Worm (Caenorhabditis elegans) whole organism, young adult: ENCODE data around the gene C49G7.7.

Experiments
- B0019.2 ChIP-seq: fragments of 200-800 bp; sonication (Bioruptor generic); conservative IDR thresholded peaks from 2 replicates; pipeline ENCODE4 v1.3.6; 2022; ENCODE audit warnings: missing genetic modification reagents, missing genetic modification characterization, missing compliant biosample characterization
- B0035.1 ChIP-seq: sonication (generic microtip); optimal IDR thresholded peaks from 2 replicates; lab custom pipeline; 2016; ENCODE audit warnings: missing genetic modification characterization, mild to moderate bottlenecking, missing compliant biosample characterization, missing genotype, missing genetic modification reagents
- madf-10 ChIP-seq: sonication (generic microtip); optimal IDR thresholded peaks from 2 replicates; lab custom pipeline; 2016; ENCODE audit warnings: mild to moderate bottlenecking, missing genetic modification characterization, missing compliant biosample characterization
- mel-28 ChIP-seq: sonication (generic microtip); optimal IDR thresholded peaks from 2 replicates; lab custom pipeline; 2016; ENCODE audit warnings: borderline replicate concordance, mild to moderate bottlenecking, missing genetic modification characterization, missing compliant biosample characterization
- nhr-120 ChIP-seq: fragments of 200-800 bp; sonication (Bioruptor generic); IDR thresholded peaks from 2 replicates; pipeline ENCODE4 v1.3.6; 2022; ENCODE audit warnings: missing genetic modification characterization, missing compliant biosample characterization
- rcor-1 ChIP-seq: fragments of 200-800 bp; sonication (Bioruptor generic); IDR thresholded peaks from 2 replicates; pipeline ENCODE4 v1.3.6; 2022; ENCODE audit warnings: missing genetic modification reagents, missing genetic modification characterization, missing compliant biosample characterization
- tbp1 ChIP-seq: fragments of 200-800 bp; sonication (Bioruptor generic); optimal IDR thresholded peaks from 2 replicates; lab custom pipeline; 2018; ENCODE audit warnings: mild to moderate bottlenecking, missing genetic modification characterization, missing compliant biosample characterization
- tbx-9 ChIP-seq: sonication (generic microtip); optimal IDR thresholded peaks from 2 replicates; lab custom pipeline; 2016; ENCODE audit warnings: borderline replicate concordance, missing genetic modification characterization, inconsistent platforms, missing compliant biosample characterization
- unc-130 ChIP-seq: sonication (generic microtip); optimal IDR thresholded peaks from 2 replicates; lab custom pipeline; 2016; ENCODE audit warnings: missing genetic modification reagents, missing genetic modification characterization, missing compliant biosample characterization
- unc-62 ChIP-seq: fragments of 150-350 bp; optimal IDR thresholded peaks from 2 replicates; lab custom pipeline; 2014; ENCODE audit warnings: missing biosample characterization, missing genetic modification reagents, missing genetic modification characterization
- zfh-2 ChIP-seq: fragments of 200-800 bp; sonication (Bioruptor generic); conservative IDR thresholded peaks from 2 replicates; pipeline ENCODE4 v1.3.6; 2022; ENCODE audit warnings: missing genetic modification reagents, missing genetic modification characterization, missing compliant biosample characterization

ce11 chrV:4016780-4017179 is 17.5 kb upstream of the C49G7.7 start, which contains the start of gene srw-89:
- TF ChIP-seq rcor-1: no peak
- no peak for TF ChIP-seq mel-28
- TF ChIP-seq unc-130 (GFP tag; lab: Kevin White, UChicago): no peak
- no peak for TF ChIP-seq nhr-120 (GFP tag; lab: Robert Waterston, UW)
- no peak for TF ChIP-seq tbp1 (GFP tag; lab: Kevin White, UChicago)
- TF ChIP-seq unc-62 (GFP tag; lab: Kevin White, UChicago): no peak
- no peak for TF ChIP-seq B0035.1 (tag; lab: Kevin White, UChicago)
- no peak for TF ChIP-seq zfh-2 (GFP tag; lab: Robert Waterston, UW)
- no peak for TF ChIP-seq tbx-9 (tag; lab: Kevin White, UChicago)
- no peak for TF ChIP-seq madf-10 (tag; lab: Kevin White, UChicago)
- TF ChIP-seq B0019.2 (GFP tag; lab: Robert Waterston, UW): no peak
